Fruit fly (Drosophila melanogaster): ENCODE measurements around the gene shps.

dm6 chr3R:24296913-24297312 lies 17.5 kb downstream of the shps start:
- TF ChIP-seq CG33017 (tag; optimal IDR thresholded peaks at IDR 0.05) (no peak), ovo (GFP tag; optimal IDR thresholded peaks at IDR 0.05) (no peak), Crg-1 (GFP tag; optimal IDR thresholded peaks at IDR 0.05) (no peak), CG11617 (GFP tag; optimal IDR thresholded peaks at IDR 0.05) (no peak)

Measured in whole organism, adult.